Worm (Caenorhabditis elegans): Measurements from ENCODE around the gene C15H9.11.

- TF ChIP-seq ceh-22 (tag; optimal IDR thresholded peaks at IDR 0.05): no peak
- no peak for TF ChIP-seq F13H6.1 (tag; optimal IDR thresholded peaks at IDR 0.05)
- TF ChIP-seq fkh-6 (tag; optimal IDR thresholded peaks at IDR 0.05): no peak
- TF ChIP-seq elt-2 (tag; optimal IDR thresholded peaks at IDR 0.05): no peak
- no peak for TF ChIP-seq pqm-1 (tag; optimal IDR thresholded peaks at IDR 0.05)
- TF ChIP-seq C38D4.7 (GFP tag; optimal IDR thresholded peaks at IDR 0.05): no peak
- TF ChIP-seq lim-6 (tag; optimal IDR thresholded peaks at IDR 0.05): no peak
- TF ChIP-seq dve-1 (tag; optimal IDR thresholded peaks at IDR 0.05): no peak
- TF ChIP-seq ttx-3 (tag; optimal IDR thresholded peaks at IDR 0.05): no peak
- no peak for TF ChIP-seq nhr-11 (tag; optimal IDR thresholded peaks at IDR 0.05)
- TF ChIP-seq ceh-30 (tag; optimal IDR thresholded peaks at IDR 0.05): no peak
- TF ChIP-seq unc-55 (GFP tag; optimal IDR thresholded peaks at IDR 0.05): no peak
- TF ChIP-seq hlh-13 (GFP tag; optimal IDR thresholded peaks at IDR 0.05): no peak
- no peak for TF ChIP-seq hlh-15 (tag; optimal IDR thresholded peaks at IDR 0.05)
Observed at ce11 chrX:6075209-6075608, 28.0 kb downstream of the C15H9.11 start, which contains the start of gene lgc-58.
